Fruit fly (Drosophila melanogaster) whole organism, pupa: ENCODE results near the gene Sps2.

ENCODE experiments used
- CG10348 ChIP-seq: fragments of 200-800 bp; sonication (Bioruptor generic); IDR thresholded peaks from 2 replicates; pipeline ENCODE4 v1.3.6; 2022; ENCODE audit warnings: missing biosample characterization, missing genetic modification characterization
- CG12605 ChIP-seq: fragments of 200-800 bp; sonication (Bioruptor generic); IDR thresholded peaks from 2 replicates; pipeline ENCODE4 v1.3.6; 2022; ENCODE audit warnings: missing biosample characterization, missing genetic modification characterization
- CG13204 ChIP-seq: fragments of 200-800 bp; sonication (Bioruptor generic); optimal IDR thresholded peaks from 2 replicates; lab custom pipeline; 2018; ENCODE audit warnings: missing biosample characterization, mild to moderate bottlenecking, missing genetic modification characterization, moderate library complexity
- CG14655 ChIP-seq: fragments of 200-800 bp; sonication (Bioruptor generic); optimal IDR thresholded peaks from 3 replicates; lab custom pipeline; 2017; ENCODE audit warnings: mild to moderate bottlenecking, missing biosample characterization, missing genetic modification reagents, missing genetic modification characterization
- CG15710 ChIP-seq: fragments of 200-800 bp; sonication (Bioruptor generic); optimal IDR thresholded peaks from 2 replicates; lab custom pipeline; 2018; ENCODE audit warnings: missing biosample characterization, mild to moderate bottlenecking, missing genetic modification characterization, moderate library complexity
- CG17806 ChIP-seq: fragments of 200-800 bp; sonication (Bioruptor generic); optimal IDR thresholded peaks from 2 replicates; lab custom pipeline; 2018; ENCODE audit warnings: missing biosample characterization, mild to moderate bottlenecking, missing genetic modification characterization, moderate library complexity
- CG32121 ChIP-seq: fragments of 200-800 bp; sonication (Bioruptor generic); IDR thresholded peaks from 2 replicates; pipeline ENCODE4 v1.3.6; 2022; ENCODE audit warnings: missing biosample characterization, missing genetic modification characterization
- CG34367 ChIP-seq: fragments of 200-800 bp; sonication (Bioruptor generic); optimal IDR thresholded peaks from 2 replicates; lab custom pipeline; 2018; ENCODE audit warnings: missing biosample characterization, mild to moderate bottlenecking, missing genetic modification characterization
- CG4496 ChIP-seq: fragments of 200-800 bp; sonication (Bioruptor generic); IDR thresholded peaks from 3 replicates; pipeline ENCODE4 v1.3.6; 2022; ENCODE audit warnings: missing biosample characterization, missing genetic modification characterization
- CG8159 ChIP-seq: fragments of 200-800 bp; sonication (Bioruptor generic); optimal IDR thresholded peaks from 3 replicates; lab custom pipeline; 2018; ENCODE audit warnings: missing biosample characterization, mild to moderate bottlenecking, missing genetic modification characterization, moderate library complexity
- CG8301 ChIP-seq: fragments of 200-800 bp; sonication (Bioruptor generic); optimal IDR thresholded peaks from 2 replicates; lab custom pipeline; 2018; ENCODE audit warnings: missing biosample characterization, mild to moderate bottlenecking, missing genetic modification characterization
- CG9948 ChIP-seq: fragments of 200-800 bp; sonication (Bioruptor generic); optimal IDR thresholded peaks from 2 replicates; lab custom pipeline; 2018; ENCODE audit warnings: missing biosample characterization, mild to moderate bottlenecking, missing genetic modification characterization, moderate library complexity
- D1 ChIP-seq: fragments of 200-800 bp; sonication (Bioruptor generic); optimal IDR thresholded peaks from 2 replicates; lab custom pipeline; 2018; ENCODE audit warnings: missing biosample characterization, mild to moderate bottlenecking, missing genetic modification characterization, moderate library complexity
- EcR ChIP-seq: fragments of 200-800 bp; sonication (Bioruptor generic); optimal IDR thresholded peaks from 3 replicates; lab custom pipeline; 2019; ENCODE audit warnings: missing biosample characterization, missing genetic modification characterization, mild to moderate bottlenecking, moderate library complexity, missing genetic modification reagents
- Ets98B ChIP-seq: fragments of 200-800 bp; sonication (Bioruptor generic); IDR thresholded peaks from 2 replicates; pipeline ENCODE4 v1.3.6; 2022; ENCODE audit warnings: missing biosample characterization, missing genetic modification characterization
- Pif1A ChIP-seq: fragments of 200-800 bp; sonication (Bioruptor generic); optimal IDR thresholded peaks from 3 replicates; lab custom pipeline; 2016; ENCODE audit warnings: missing biosample characterization, missing genetic modification characterization
- Pif1B ChIP-seq: fragments of 200-800 bp; sonication (Bioruptor generic); optimal IDR thresholded peaks from 3 replicates; lab custom pipeline; 2016; ENCODE audit warnings: missing biosample characterization, missing genetic modification characterization
- Snoo ChIP-seq: fragments of 200-800 bp; sonication (Bioruptor generic); optimal IDR thresholded peaks from 3 replicates; lab custom pipeline; 2017; ENCODE audit warnings: missing biosample characterization, mild to moderate bottlenecking, missing genetic modification characterization, inconsistent platforms
- fd96Ca ChIP-seq: fragments of 200-800 bp; sonication (Bioruptor generic); IDR thresholded peaks from 3 replicates; pipeline ENCODE4 v1.3.6; 2022; ENCODE audit warnings: missing biosample characterization, missing genetic modification characterization
- gl ChIP-seq: fragments of 200-800 bp; sonication (Bioruptor generic); optimal IDR thresholded peaks from 2 replicates; lab custom pipeline; 2018; ENCODE audit warnings: missing biosample characterization, mild to moderate bottlenecking, missing genetic modification characterization
- rn ChIP-seq: fragments of 200-800 bp; sonication (Bioruptor generic); IDR thresholded peaks from 2 replicates; pipeline ENCODE4 v1.3.6; 2022; ENCODE audit warnings: missing biosample characterization, missing genetic modification characterization

The Sps2 gene

dm6 chr2L:10373605-10374269 is 31.3 kb downstream of the Sps2 start, which contains the start of gene rho-5:
Gene rho-5, minus strand, starts transcription at chr2L:10373900.
- TF ChIP-seq Pif1A (GFP tag; lab: Kevin White, UChicago) (no peak), CG9948 (tag; lab: Kevin White, UChicago) (no peak), rn (GFP tag; lab: Robert Waterston, UW) (no peak), CG4496 (GFP tag; lab: Robert Waterston, UW) (no peak), Snoo (tag; lab: Kevin White, UChicago) (no peak), CG8159 (tag; lab: Kevin White, UChicago) (no peak), CG10348 (GFP tag; lab: Robert Waterston, UW) (no peak), CG32121 (GFP tag; lab: Robert Waterston, UW) (no peak), Pif1B (GFP tag; lab: Kevin White, UChicago) (no peak)
- TF ChIP-seq, all 21 proteins: peak for 0

DNA sequence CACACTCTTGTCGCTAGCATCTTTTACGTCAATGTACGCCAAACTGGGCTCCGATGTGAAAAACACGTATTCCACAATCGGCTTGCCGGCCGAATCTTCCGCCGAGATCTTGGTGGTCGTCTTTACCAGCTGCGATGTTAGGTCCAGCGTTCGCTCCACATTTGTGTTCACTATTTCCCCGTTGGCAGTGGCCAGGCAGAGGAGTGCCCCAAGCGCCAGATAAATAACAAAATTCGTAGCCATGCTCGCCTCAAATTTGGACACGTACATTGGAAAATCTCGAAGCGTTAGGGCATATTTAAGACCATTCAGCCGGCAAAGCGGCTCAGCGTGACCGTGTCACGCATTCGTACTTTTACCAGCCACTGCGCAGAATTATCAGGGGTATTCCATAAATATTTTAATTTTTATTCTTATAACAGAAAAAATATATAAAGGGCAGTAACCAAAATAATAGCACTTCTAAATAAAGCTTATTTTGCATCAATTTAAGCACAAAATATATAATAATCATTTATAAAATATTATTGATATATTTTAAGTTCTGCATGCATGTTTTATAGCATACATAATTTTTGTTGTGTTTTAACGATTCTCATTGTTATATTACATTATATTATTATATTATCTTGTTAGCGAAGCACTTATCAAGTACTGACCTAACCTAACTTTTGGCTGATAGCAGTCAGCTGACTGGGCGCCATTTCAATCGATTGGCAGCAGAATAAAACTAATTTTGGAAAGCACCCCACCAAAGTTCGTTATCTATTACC is 33.3 kb downstream of the Sps2 start, which contains the start of the genes CG33303 and dpr19:
TSS of gene CG33303 (minus strand) at position 294 of the 773 bp plus-strand sequence.
TSS of gene dpr19 (plus strand) at position 705 of the 773 bp plus-strand sequence.
- TF ChIP-seq rn (GFP tag; lab: Robert Waterston, UW) (no peak), Pif1A (GFP tag; lab: Kevin White, UChicago) (no peak), fd96Ca (GFP tag; lab: Robert Waterston, UW) (no peak), CG32121 (GFP tag; lab: Robert Waterston, UW) (peak; percentile 41), CG17806 (peak; percentile 48), Ets98B (GFP tag; lab: Robert Waterston, UW) (peak; percentile 50; the same call in 1 of the 2 replicates), CG8159 (tag; lab: Kevin White, UChicago) (peak; percentile 56), CG14655 (no peak), CG4496 (GFP tag; lab: Robert Waterston, UW) (peak; percentile 44; the same call in 1 of the 3 replicates), D1 (tag; lab: Kevin White, UChicago) (peak; percentile 70), gl (no peak), Snoo (tag; lab: Kevin White, UChicago) (peak; percentile 43), CG15710 (tag; lab: Kevin White, UChicago) (peak; percentile 57), CG9948 (tag; lab: Kevin White, UChicago) (peak; percentile 44), CG8301 (tag; lab: Kevin White, UChicago) (peak; percentile 44), CG34367 (tag; lab: Kevin White, UChicago) (peak; percentile 25), EcR (GFP tag; lab: Kevin White, UChicago) (no peak), CG10348 (GFP tag; lab: Robert Waterston, UW) (no peak)
- TF ChIP-seq, all 21 proteins: peak for 11

DNA sequence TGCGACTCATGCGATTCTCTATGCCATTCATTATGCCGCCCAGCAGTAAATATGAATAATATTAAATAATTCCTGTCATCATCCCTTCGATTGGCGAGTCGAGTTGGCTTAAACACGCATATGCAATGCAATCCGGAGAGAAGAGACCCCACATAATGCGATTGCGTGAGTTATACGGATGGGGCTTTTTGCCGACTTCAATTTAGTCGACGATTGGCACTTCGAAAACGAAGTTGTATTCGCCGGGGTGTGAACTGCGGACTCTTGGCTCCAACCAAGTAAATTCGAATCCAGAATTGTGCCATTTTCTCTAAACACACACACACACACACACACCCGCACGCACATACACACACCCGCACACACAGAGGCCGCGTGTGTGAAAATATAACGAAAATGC is 33.9 kb downstream of the Sps2 start:
- TF ChIP-seq CG14655 (no peak), CG8301 (tag; lab: Kevin White, UChicago) (no peak), EcR (GFP tag; lab: Kevin White, UChicago) (no peak), CG9948 (tag; lab: Kevin White, UChicago) (no peak), CG34367 (tag; lab: Kevin White, UChicago) (no peak), gl (no peak), CG12605 (GFP tag; lab: Robert Waterston, UW) (no peak), CG4496 (GFP tag; lab: Robert Waterston, UW) (no peak), Pif1A (GFP tag; lab: Kevin White, UChicago) (no peak), Snoo (tag; lab: Kevin White, UChicago) (no peak), CG13204 (no peak), Pif1B (GFP tag; lab: Kevin White, UChicago) (no peak), Ets98B (GFP tag; lab: Robert Waterston, UW) (no peak), rn (GFP tag; lab: Robert Waterston, UW) (no peak), CG15710 (tag; lab: Kevin White, UChicago) (no peak), fd96Ca (GFP tag; lab: Robert Waterston, UW) (no peak), CG17806 (no peak), CG32121 (GFP tag; lab: Robert Waterston, UW) (no peak), CG10348 (GFP tag; lab: Robert Waterston, UW) (no peak)

- TF ChIP-seq CG8159 (tag; lab: Kevin White, UChicago) (no peak), EcR (GFP tag; lab: Kevin White, UChicago) (no peak), CG8301 (tag; lab: Kevin White, UChicago) (no peak), CG9948 (tag; lab: Kevin White, UChicago) (no peak), CG13204 (no peak), fd96Ca (GFP tag; lab: Robert Waterston, UW) (no peak), D1 (tag; lab: Kevin White, UChicago) (no peak), gl (no peak), CG17806 (no peak), CG4496 (GFP tag; lab: Robert Waterston, UW) (no peak), Snoo (tag; lab: Kevin White, UChicago) (no peak), CG10348 (GFP tag; lab: Robert Waterston, UW) (no peak), CG32121 (GFP tag; lab: Robert Waterston, UW) (no peak), CG12605 (GFP tag; lab: Robert Waterston, UW) (no peak), CG15710 (tag; lab: Kevin White, UChicago) (no peak), Ets98B (GFP tag; lab: Robert Waterston, UW) (no peak), rn (GFP tag; lab: Robert Waterston, UW) (no peak), CG14655 (no peak)
Observed at dm6 chr2L:10378631-10379030, 36.2 kb downstream of the Sps2 start.
